In genomic region chr3L:13393538-13393937, dm6 we compare ENCODE assay signal across 4 fruit fly cellular contexts.
A peak's percentile ranks its signal among the peaks of the same experiment; 100 is the strongest.
TF ChIP-seq lines count a peak whose summit lies in the region.

No protein-coding gene starts in this region.

- TF ChIP-seq CTCF in whole organism, embryonic (GFP tag; optimal IDR thresholded peaks at IDR 0.05; lab: Kevin White, UChicago) = no peak

TF ChIP-seq in whole organism, embryonic, 481 proteins besides CTCF, POLR2A, EP300 and RAD21:
- TF ChIP-seq CG13424 (tag; optimal IDR thresholded peaks at IDR 0.05; lab: Kevin White, UChicago) (no peak), CG10979 (tag; optimal IDR thresholded peaks at IDR 0.05; lab: Kevin White, UChicago) (peak; percentile 12), Sry-δ (GFP tag; optimal IDR thresholded peaks at IDR 0.05; lab: Kevin White, UChicago) (no peak), kah (GFP tag; optimal IDR thresholded peaks at IDR 0.05; lab: Kevin White, UChicago) (no peak), CG9727 (GFP tag; optimal IDR thresholded peaks at IDR 0.05; lab: Kevin White, UChicago) (peak; percentile 15), sens (GFP tag; lab: Kevin White, UChicago) (peak; percentile 87)

TF ChIP-seq in whole organism, prepupa, 60 proteins besides CTCF, POLR2A, EP300 and RAD21:
- TF ChIP-seq Eip78C (GFP tag; lab: Kevin White, UChicago) = peak; percentile 88
- peak; percentile 58 for TF ChIP-seq topi (GFP tag; optimal IDR thresholded peaks at IDR 0.05; lab: Kevin White, UChicago)
- no peak; the same call in 2 of the 3 replicates for TF ChIP-seq CG6163 (GFP tag; IDR thresholded peaks at IDR 0.05; lab: Robert Waterston, UW)
- peak; percentile 21 for TF ChIP-seq CG31627 (GFP tag; optimal IDR thresholded peaks at IDR 0.05; lab: Kevin White, UChicago)
- no peak for TF ChIP-seq CG9139 (GFP tag; optimal IDR thresholded peaks at IDR 0.05; lab: Kevin White, UChicago)
- peak; percentile 30 for TF ChIP-seq acj6 (GFP tag; optimal IDR thresholded peaks at IDR 0.05; lab: Kevin White, UChicago)
- TF ChIP-seq CG34406 (GFP tag; optimal IDR thresholded peaks at IDR 0.05; lab: Kevin White, UChicago) = peak; percentile 59
- TF ChIP-seq fd85E (GFP tag; optimal IDR thresholded peaks at IDR 0.05; lab: Kevin White, UChicago) = no peak
- TF ChIP-seq CG8632 (GFP tag; optimal IDR thresholded peaks at IDR 0.05; lab: Kevin White, UChicago) = peak; percentile 51
- TF ChIP-seq Eip75B (GFP tag; optimal IDR thresholded peaks at IDR 0.05; lab: Kevin White, UChicago) = no peak
- peak; percentile 28 for TF ChIP-seq CG6808 (GFP tag; optimal IDR thresholded peaks at IDR 0.05; lab: Kevin White, UChicago)
- TF ChIP-seq spab (GFP tag; optimal IDR thresholded peaks at IDR 0.05; lab: Kevin White, UChicago) = peak; percentile 9
- peak; percentile 11 for TF ChIP-seq Blimp-1 (GFP tag; optimal IDR thresholded peaks at IDR 0.05; lab: Kevin White, UChicago)
- TF ChIP-seq CG11902 (GFP tag; optimal IDR thresholded peaks at IDR 0.05; lab: Kevin White, UChicago) = peak; percentile 37
- TF ChIP-seq CG6854 (GFP tag; optimal IDR thresholded peaks at IDR 0.05; lab: Kevin White, UChicago) = peak; percentile 19
- TF ChIP-seq Smox (GFP tag; optimal IDR thresholded peaks at IDR 0.05; lab: Kevin White, UChicago) = peak; percentile 19
- TF ChIP-seq achi (GFP tag; optimal IDR thresholded peaks at IDR 0.05; lab: Kevin White, UChicago) = peak; percentile 29
- TF ChIP-seq CG6792 (GFP tag; optimal IDR thresholded peaks at IDR 0.05; lab: Kevin White, UChicago) = peak; percentile 46
- peak; percentile 74 for TF ChIP-seq svp (GFP tag; lab: Kevin White, UChicago)
- no peak for TF ChIP-seq CG3919 (GFP tag; optimal IDR thresholded peaks at IDR 0.05; lab: Kevin White, UChicago)
- peak; percentile 55 for TF ChIP-seq cyc (GFP tag; optimal IDR thresholded peaks at IDR 0.05; lab: Kevin White, UChicago)
- peak; percentile 42 for TF ChIP-seq lz (GFP tag; optimal IDR thresholded peaks at IDR 0.05; lab: Kevin White, UChicago)
- peak; percentile 21 for TF ChIP-seq CG8319 (GFP tag; optimal IDR thresholded peaks at IDR 0.05; lab: Kevin White, UChicago)
- TF ChIP-seq CG3032 (tag; optimal IDR thresholded peaks at IDR 0.05; lab: Kevin White, UChicago) = no peak
- no peak for TF ChIP-seq CG8119 (GFP tag; IDR thresholded peaks at IDR 0.05; lab: Robert Waterston, UW)
TF ChIP-seq in whole organism, prepupa: peak in this region for 18.

TF ChIP-seq in whole organism, pupa, 21 proteins besides CTCF, POLR2A, EP300 and RAD21:
- TF ChIP-seq Ets98B (GFP tag; IDR thresholded peaks at IDR 0.05; lab: Robert Waterston, UW) (no peak), CG8301 (tag; optimal IDR thresholded peaks at IDR 0.05; lab: Kevin White, UChicago) (no peak), D1 (tag; optimal IDR thresholded peaks at IDR 0.05; lab: Kevin White, UChicago) (no peak), Pif1A (GFP tag; optimal IDR thresholded peaks at IDR 0.05; lab: Kevin White, UChicago) (no peak), CG15710 (tag; optimal IDR thresholded peaks at IDR 0.05; lab: Kevin White, UChicago) (no peak), CG9948 (tag; optimal IDR thresholded peaks at IDR 0.05; lab: Kevin White, UChicago) (peak; percentile 11), Pif1B (GFP tag; optimal IDR thresholded peaks at IDR 0.05; lab: Kevin White, UChicago) (no peak), CG8159 (tag; optimal IDR thresholded peaks at IDR 0.05; lab: Kevin White, UChicago) (peak; percentile 63), CG17806 (tag; optimal IDR thresholded peaks at IDR 0.05; lab: Kevin White, UChicago) (no peak), EcR (GFP tag; optimal IDR thresholded peaks at IDR 0.05; lab: Kevin White, UChicago) (no peak), CG14655 (GFP tag; optimal IDR thresholded peaks at IDR 0.05; lab: Kevin White, UChicago) (no peak)

TF ChIP-seq in whole organism, wandering third instar larva, 38 proteins besides CTCF, POLR2A, EP300 and RAD21:
- TF ChIP-seq Hnf4 (GFP tag; optimal IDR thresholded peaks at IDR 0.05; lab: Kevin White, UChicago) (no peak), jim (GFP tag; optimal IDR thresholded peaks at IDR 0.05; lab: Kevin White, UChicago) (no peak), N (GFP tag; optimal IDR thresholded peaks at IDR 0.05; lab: Kevin White, UChicago) (no peak), brk (GFP tag; optimal IDR thresholded peaks at IDR 0.05; lab: Kevin White, UChicago) (no peak), Hr78 (GFP tag; optimal IDR thresholded peaks at IDR 0.05; lab: Kevin White, UChicago) (no peak), woc (GFP tag; optimal IDR thresholded peaks at IDR 0.05; lab: Kevin White, UChicago) (no peak), Rel (GFP tag; optimal IDR thresholded peaks at IDR 0.05; lab: Kevin White, UChicago) (no peak), Rel (tag; optimal IDR thresholded peaks at IDR 0.05; lab: Kevin White, UChicago) (no peak), pan (optimal IDR thresholded peaks at IDR 0.05; lab: Kevin White, UChicago) (no peak), CrebA (GFP tag; optimal IDR thresholded peaks at IDR 0.05; lab: Kevin White, UChicago; ENCODE audit: borderline replicate concordance) (no peak), dsf (GFP tag; optimal IDR thresholded peaks at IDR 0.05; lab: Kevin White, UChicago; ENCODE audit: borderline replicate concordance) (no peak), dl (GFP tag; optimal IDR thresholded peaks at IDR 0.05; lab: Kevin White, UChicago; ENCODE audit: insufficient read depth in 1 of 2, partially characterized antibody in 2 of 2) (no peak), Mio (GFP tag; optimal IDR thresholded peaks at IDR 0.05; lab: Kevin White, UChicago) (no peak), fru (GFP tag; optimal IDR thresholded peaks at IDR 0.05; lab: Kevin White, UChicago) (no peak), Dfd (GFP tag; optimal IDR thresholded peaks at IDR 0.05; lab: Kevin White, UChicago) (no peak), Vsx2 (GFP tag; optimal IDR thresholded peaks at IDR 0.05; lab: Kevin White, UChicago; ENCODE audit: partially characterized antibody) (no peak), psq (GFP tag; optimal IDR thresholded peaks at IDR 0.05; lab: Kevin White, UChicago) (no peak), lola (GFP tag; optimal IDR thresholded peaks at IDR 0.05; lab: Kevin White, UChicago) (no peak), usp (GFP tag; optimal IDR thresholded peaks at IDR 0.05; lab: Kevin White, UChicago) (no peak), sv (GFP tag; optimal IDR thresholded peaks at IDR 0.05; lab: Kevin White, UChicago) (no peak), Myc (optimal IDR thresholded peaks at IDR 0.05; lab: Kevin White, UChicago) (no peak), OdsH (GFP tag; optimal IDR thresholded peaks at IDR 0.05; lab: Kevin White, UChicago) (peak; percentile 22), HLH106 (tag; optimal IDR thresholded peaks at IDR 0.05; lab: Kevin White, UChicago) (peak; percentile 23), Sp1 (GFP tag; optimal IDR thresholded peaks at IDR 0.05; lab: Kevin White, UChicago) (no peak), foxo (GFP tag; optimal IDR thresholded peaks at IDR 0.05; lab: Kevin White, UChicago) (peak in 1 of 2 experiments; percentile 20)

Comparison
In these comparisons a context has a peak if more than half of its experiments do, and no peak if none do; other contexts are left out.
1. Of the 7 proteins assayed by ChIP-seq in both whole organism, embryonic and whole organism, prepupa: peak only in whole organism, embryonic: none; only in whole organism, prepupa: Blimp-1 and CG6854; in both: none; in neither: 5.